Fruit fly (Drosophila melanogaster) whole organism, wandering third instar larva: ENCODE measurements around the gene CG9917.

Experiments
- Abd-B ChIP-seq: fragments of >200 bp; optimal IDR thresholded peaks from 2 replicates; lab custom pipeline; 2017; ENCODE audit warnings: missing biosample characterization, missing genetic modification characterization
- CG32264 ChIP-seq: fragments of 200-800 bp; sonication (Bioruptor generic); optimal IDR thresholded peaks from 2 replicates; lab custom pipeline; 2016; ENCODE audit warnings: missing biosample characterization, missing genetic modification characterization
- CG9705 ChIP-seq: fragments of 200-800 bp; sonication (Bioruptor generic); optimal IDR thresholded peaks from 2 replicates; lab custom pipeline; 2018; ENCODE audit warnings: missing biosample characterization, mild to moderate bottlenecking, missing genetic modification characterization
- CrebA ChIP-seq: fragments of 200-800 bp; sonication (Bioruptor generic); optimal IDR thresholded peaks from 2 replicates; lab custom pipeline; 2016; ENCODE audit warnings: missing biosample characterization, mild to moderate bottlenecking, missing genetic modification characterization, borderline replicate concordance
- Dfd ChIP-seq: fragments of >200 bp; optimal IDR thresholded peaks from 2 replicates; lab custom pipeline; 2017; ENCODE audit warnings: missing biosample characterization, missing genetic modification characterization
- Dif ChIP-seq: fragments of 200-275, 200-300 bp; sonication (Bioruptor generic); optimal IDR thresholded peaks from 2 replicates; lab custom pipeline; 2018; ENCODE audit warnings: missing biosample characterization, missing genetic modification characterization; ENCODE audit not compliant: partially characterized antibody
- GATAd ChIP-seq: sonication (Bioruptor generic); optimal IDR thresholded peaks from 2 replicates; lab custom pipeline; 2016; ENCODE audit warnings: missing biosample characterization, missing genetic modification characterization
- HLH106 ChIP-seq: fragments of 200-800 bp; optimal IDR thresholded peaks from 3 replicates; lab custom pipeline; 2019; ENCODE audit warnings: missing biosample characterization, mild to moderate bottlenecking, missing genetic modification characterization, moderate library complexity
- Hnf4 ChIP-seq: fragments of 200-800 bp; sonication (Bioruptor generic); optimal IDR thresholded peaks from 2 replicates; lab custom pipeline; 2016; ENCODE audit warnings: missing biosample characterization, mild to moderate bottlenecking, missing genetic modification characterization
- Hr78 ChIP-seq: fragments of >200 bp; optimal IDR thresholded peaks from 2 replicates; lab custom pipeline; 2017; ENCODE audit warnings: missing biosample characterization, missing genetic modification characterization
- Hr83 ChIP-seq: fragments of 200-300 bp; sonication (Bioruptor generic); optimal IDR thresholded peaks from 2 replicates; lab custom pipeline; 2016; ENCODE audit warnings: missing biosample characterization, mild to moderate bottlenecking, missing genetic modification characterization, moderate library complexity; ENCODE audit not compliant: poor library complexity, severe bottlenecking
- Jra ChIP-seq: sonication (Bioruptor generic); optimal IDR thresholded peaks from 2 replicates; lab custom pipeline; 2016; ENCODE audit warnings: missing biosample characterization, missing genetic modification characterization
- Mio ChIP-seq: sonication (Bioruptor generic); optimal IDR thresholded peaks from 2 replicates; lab custom pipeline; 2016; ENCODE audit warnings: missing biosample characterization, missing genetic modification characterization
- Myc ChIP-seq: fragments of >200 bp; optimal IDR thresholded peaks from 2 replicates; lab custom pipeline; 2017
- OdsH ChIP-seq: fragments of 200-800 bp; sonication (Bioruptor generic); optimal IDR thresholded peaks from 2 replicates; lab custom pipeline; 2016; ENCODE audit warnings: missing biosample characterization, mild to moderate bottlenecking, missing genetic modification characterization
- Rel ChIP-seq, 2 experiments: fragments of 200-800 bp; sonication (Bioruptor generic) in 1 of 2; optimal IDR thresholded peaks; 2 replicates in 1 of 2; 3 replicates in 1 of 2; lab custom pipeline; 2016 to 2019; ENCODE audit warnings: mild to moderate bottlenecking in 2 of 2, missing biosample characterization in 2 of 2, missing genetic modification characterization in 2 of 2, moderate library complexity in 1 of 2
- Sp1 ChIP-seq: fragments of 200-800 bp; sonication (Bioruptor generic); optimal IDR thresholded peaks from 3 replicates; lab custom pipeline; 2019; ENCODE audit warnings: missing biosample characterization, mild to moderate bottlenecking, missing genetic modification characterization, moderate library complexity
- Vsx2 ChIP-seq: fragments of 200-300, 225-300 bp; sonication (Bioruptor generic); optimal IDR thresholded peaks from 2 replicates; lab custom pipeline; 2018; ENCODE audit warnings: missing biosample characterization, missing genetic modification characterization; ENCODE audit not compliant: partially characterized antibody
- br ChIP-seq: fragments of 200-800 bp; sonication (Bioruptor generic); optimal IDR thresholded peaks from 2 replicates; lab custom pipeline; 2016; ENCODE audit warnings: missing biosample characterization, missing genetic modification characterization
- brk ChIP-seq: fragments of 200-800 bp; sonication (Bioruptor generic); optimal IDR thresholded peaks from 2 replicates; lab custom pipeline; 2016; ENCODE audit warnings: missing biosample characterization, mild to moderate bottlenecking, missing genetic modification characterization
- dl ChIP-seq, 2 experiments: fragments of 175-275, 200-275 bp in 1 of 2; fragments of 200-275 bp in 1 of 2; sonication (Bioruptor generic); optimal IDR thresholded peaks; lab custom pipeline; 2018; ENCODE audit warnings: mild to moderate bottlenecking in 2 of 2, missing biosample characterization in 2 of 2, missing genetic modification characterization in 2 of 2, moderate library complexity in 2 of 2; ENCODE audit not compliant: partially characterized antibody in 2 of 2, insufficient read depth in 1 of 2
- dmrt93B ChIP-seq: fragments of 200-800 bp; sonication (Bioruptor generic); optimal IDR thresholded peaks from 2 replicates; lab custom pipeline; 2018; ENCODE audit warnings: missing biosample characterization, mild to moderate bottlenecking, missing genetic modification characterization
- dsf ChIP-seq: sonication (Bioruptor generic); optimal IDR thresholded peaks from 2 replicates; lab custom pipeline; 2016; ENCODE audit warnings: missing biosample characterization, missing genetic modification characterization, borderline replicate concordance
- ey ChIP-seq: fragments of 200-800 bp; sonication (Bioruptor generic); optimal IDR thresholded peaks from 2 replicates; lab custom pipeline; 2016; ENCODE audit warnings: missing biosample characterization, missing genetic modification characterization
- foxo ChIP-seq, 2 experiments: fragments of 200-800 bp; sonication (Bioruptor generic); optimal IDR thresholded peaks; 2 replicates in 1 of 2; 3 replicates in 1 of 2; lab custom pipeline; 2016 to 2017; ENCODE audit warnings: missing biosample characterization in 2 of 2, missing genetic modification characterization in 2 of 2
- fru ChIP-seq: fragments of 200-800 bp; sonication (Bioruptor generic); optimal IDR thresholded peaks from 3 replicates; lab custom pipeline; 2016; ENCODE audit warnings: missing biosample characterization, mild to moderate bottlenecking, missing genetic modification characterization
- h ChIP-seq: fragments of 200-800 bp; sonication (Bioruptor generic); optimal IDR thresholded peaks from 3 replicates; lab custom pipeline; 2016; ENCODE audit warnings: missing biosample characterization, mild to moderate bottlenecking, missing genetic modification characterization
- jim ChIP-seq: fragments of 175-275, 200-325 bp; sonication (Bioruptor generic); optimal IDR thresholded peaks from 2 replicates; lab custom pipeline; 2016; ENCODE audit warnings: missing biosample characterization, mild to moderate bottlenecking, missing genetic modification characterization
- lola ChIP-seq: fragments of >200 bp; optimal IDR thresholded peaks from 2 replicates; lab custom pipeline; 2017; ENCODE audit warnings: missing biosample characterization, missing genetic modification characterization
- pan ChIP-seq: fragments of >200 bp; optimal IDR thresholded peaks from 2 replicates; lab custom pipeline; 2017
- psq ChIP-seq: fragments of 200-800 bp; sonication (Bioruptor generic); optimal IDR thresholded peaks from 3 replicates; lab custom pipeline; 2017; ENCODE audit warnings: missing biosample characterization, mild to moderate bottlenecking, missing genetic modification characterization, moderate library complexity
- rgr ChIP-seq: fragments of 200-800 bp; sonication (Bioruptor generic); optimal IDR thresholded peaks from 3 replicates; lab custom pipeline; 2016; ENCODE audit warnings: missing biosample characterization, mild to moderate bottlenecking, missing genetic modification characterization
- sage ChIP-seq: fragments of 200-800 bp; sonication (Bioruptor generic); optimal IDR thresholded peaks from 2 replicates; lab custom pipeline; 2016; ENCODE audit warnings: missing biosample characterization, mild to moderate bottlenecking, missing genetic modification characterization
- sv ChIP-seq: fragments of 200-800 bp; sonication (Bioruptor generic); optimal IDR thresholded peaks from 3 replicates; lab custom pipeline; 2016; ENCODE audit warnings: missing biosample characterization, missing genetic modification characterization
- tai ChIP-seq: sonication (Bioruptor generic); optimal IDR thresholded peaks from 2 replicates; lab custom pipeline; 2016; ENCODE audit warnings: missing biosample characterization, missing genetic modification characterization
- usp ChIP-seq: fragments of >200 bp; optimal IDR thresholded peaks from 2 replicates; lab custom pipeline; 2017; ENCODE audit warnings: missing biosample characterization, missing genetic modification characterization
- woc ChIP-seq: sonication (Bioruptor generic); optimal IDR thresholded peaks from 2 replicates; lab custom pipeline; 2016; ENCODE audit warnings: missing biosample characterization, mild to moderate bottlenecking, missing genetic modification characterization

CG9917 gene

DNA sequence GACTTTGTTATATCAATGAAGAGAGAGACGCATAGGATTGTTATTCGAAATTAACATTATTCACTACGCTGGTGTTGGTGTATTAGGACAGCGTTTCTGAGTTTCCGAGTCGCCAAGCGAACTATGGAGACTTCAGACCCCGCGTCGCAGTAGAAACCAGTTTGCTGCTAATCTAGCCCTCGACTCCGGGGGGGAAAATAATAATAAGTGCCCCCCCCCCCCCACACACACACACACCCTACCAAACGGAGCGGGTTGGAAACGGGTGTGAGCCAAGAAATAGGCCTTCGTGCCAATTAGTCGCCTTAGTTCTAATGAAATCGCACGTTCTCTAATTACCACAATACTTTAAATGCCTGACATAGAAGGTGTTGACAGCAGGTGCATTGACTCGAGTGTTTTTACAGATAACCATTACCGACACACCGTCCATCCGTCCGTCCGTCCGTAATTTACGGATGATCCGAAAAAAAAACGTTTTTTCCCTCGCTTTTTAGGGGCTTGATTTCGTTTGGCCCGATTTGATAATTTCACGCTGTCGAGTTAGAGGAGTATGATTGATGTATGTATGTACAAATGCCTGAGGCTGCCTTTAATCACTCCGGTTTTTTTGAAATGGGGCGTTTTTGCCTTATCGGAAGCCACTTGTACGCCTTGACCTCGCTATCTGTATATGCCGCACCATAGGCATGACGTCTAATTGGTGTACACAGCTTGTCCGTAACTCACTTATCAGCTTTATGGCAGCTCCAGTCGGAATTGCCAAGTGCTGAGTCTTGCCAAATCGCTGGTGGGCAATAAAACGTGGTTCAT lies 41.1 kb downstream of the CG9917 start:
- TF ChIP-seq dmrt93B (no peak), woc (GFP tag; lab: Kevin White, UChicago) (no peak), h (GFP tag; lab: Kevin White, UChicago) (peak; percentile 27), HLH106 (tag; lab: Kevin White, UChicago) (no peak), Rel (GFP tag; optimal IDR thresholded peaks at IDR 0.05; lab: Kevin White, UChicago) (peak; percentile 47), Rel (tag; optimal IDR thresholded peaks at IDR 0.05; lab: Kevin White, UChicago) (peak; percentile 81), CG9705 (GFP tag; lab: Kevin White, UChicago) (no peak)

DNA sequence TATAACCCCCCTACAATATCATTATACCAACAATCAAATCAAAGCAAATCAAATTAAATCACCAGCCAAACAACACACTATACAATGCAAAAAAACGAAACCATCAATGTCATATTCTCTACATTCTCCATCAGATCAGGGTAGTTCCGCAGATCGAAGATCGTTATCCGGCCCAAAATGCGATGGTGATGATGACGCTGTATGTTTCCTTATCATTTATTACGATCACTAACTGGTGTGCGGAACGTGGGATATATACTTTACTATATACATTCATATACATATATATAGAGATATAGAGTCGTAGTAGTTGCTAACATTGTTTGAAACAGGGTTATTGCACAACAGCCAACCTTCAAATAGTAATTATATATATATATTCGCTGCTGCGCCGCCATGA lies 41.7 kb downstream of the CG9917 start:
- no peak for TF ChIP-seq dmrt93B
- no peak for TF ChIP-seq Abd-B (GFP tag; lab: Kevin White, UChicago)
- no peak for TF ChIP-seq OdsH (GFP tag; lab: Kevin White, UChicago)
- TF ChIP-seq foxo (GFP tag; optimal IDR thresholded peaks at IDR 0.05; lab: Kevin White, UChicago): no peak
- no peak for TF ChIP-seq pan (lab: Kevin White, UChicago)
- no peak for TF ChIP-seq dl (GFP tag; optimal IDR thresholded peaks at IDR 0.05; lab: Kevin White, UChicago; ENCODE audit: insufficient read depth in 1 of 2, partially characterized antibody in 2 of 2)
- TF ChIP-seq psq (GFP tag; lab: Kevin White, UChicago): no peak
- TF ChIP-seq sage (GFP tag; lab: Kevin White, UChicago): no peak
- TF ChIP-seq ey (GFP tag; lab: Kevin White, UChicago): no peak
- TF ChIP-seq CG32264 (GFP tag; lab: Kevin White, UChicago): no peak
- TF ChIP-seq rgr: no peak
- no peak for TF ChIP-seq CG9705 (GFP tag; lab: Kevin White, UChicago)
- no peak for TF ChIP-seq jim (GFP tag; lab: Kevin White, UChicago)
- no peak for TF ChIP-seq fru (GFP tag; lab: Kevin White, UChicago)

dm6 chrX:16279340-16279941 lies 43.6 kb downstream of the CG9917 start:
- TF ChIP-seq Dfd (GFP tag; lab: Kevin White, UChicago): no peak
- peak; percentile 86 for TF ChIP-seq br (GFP tag; lab: Kevin White, UChicago)
- no peak for TF ChIP-seq Abd-B (GFP tag; lab: Kevin White, UChicago)
- peak; percentile 73 for TF ChIP-seq CG32264 (GFP tag; lab: Kevin White, UChicago)
- no peak for TF ChIP-seq Hr78 (GFP tag; lab: Kevin White, UChicago)
- TF ChIP-seq Hr83: peak; percentile 65
- TF ChIP-seq CG9705 (GFP tag; lab: Kevin White, UChicago): peak; percentile 82
- peak in 1 of 2 experiments; percentile 97 for TF ChIP-seq foxo (GFP tag; optimal IDR thresholded peaks at IDR 0.05; lab: Kevin White, UChicago)
- TF ChIP-seq Sp1 (GFP tag; lab: Kevin White, UChicago): peak; percentile 86
- peak; percentile 82 for TF ChIP-seq OdsH (GFP tag; lab: Kevin White, UChicago)
- peak; percentile 89 for TF ChIP-seq rgr
- TF ChIP-seq Hnf4 (GFP tag; lab: Kevin White, UChicago): peak; percentile 88
- peak; percentile 91 for TF ChIP-seq ey (GFP tag; lab: Kevin White, UChicago)
- TF ChIP-seq psq (GFP tag; lab: Kevin White, UChicago): peak; percentile 67
- peak; percentile 61 for TF ChIP-seq sage (GFP tag; lab: Kevin White, UChicago)
- peak; percentile 93 for TF ChIP-seq HLH106 (tag; lab: Kevin White, UChicago)
- no peak for TF ChIP-seq Dif
- no peak for TF ChIP-seq GATAd (GFP tag; lab: Kevin White, UChicago)
- TF ChIP-seq sv (GFP tag; lab: Kevin White, UChicago): peak; percentile 68
- TF ChIP-seq CrebA (GFP tag; lab: Kevin White, UChicago): no peak
- no peak for TF ChIP-seq lola (GFP tag; lab: Kevin White, UChicago)
- no peak for TF ChIP-seq Myc (lab: Kevin White, UChicago)
- TF ChIP-seq Jra: peak; percentile 66
- no peak for TF ChIP-seq brk (GFP tag; lab: Kevin White, UChicago)
- peak; percentile 48 for TF ChIP-seq woc (GFP tag; lab: Kevin White, UChicago)
- TF ChIP-seq dl (GFP tag; optimal IDR thresholded peaks at IDR 0.05; lab: Kevin White, UChicago; ENCODE audit: insufficient read depth in 1 of 2, partially characterized antibody in 2 of 2): no peak
- no peak for TF ChIP-seq dsf (GFP tag; lab: Kevin White, UChicago)
- no peak for TF ChIP-seq Vsx2
- TF ChIP-seq dmrt93B: peak; percentile 92
- no peak for TF ChIP-seq usp
- TF ChIP-seq Mio (GFP tag; lab: Kevin White, UChicago): peak; percentile 69
- no peak for TF ChIP-seq Rel (GFP tag; optimal IDR thresholded peaks at IDR 0.05; lab: Kevin White, UChicago)
- peak; percentile 89 for TF ChIP-seq Rel (tag; optimal IDR thresholded peaks at IDR 0.05; lab: Kevin White, UChicago)
- TF ChIP-seq pan (lab: Kevin White, UChicago): no peak
- peak; percentile 8 for TF ChIP-seq jim (GFP tag; lab: Kevin White, UChicago)
- TF ChIP-seq fru (GFP tag; lab: Kevin White, UChicago): peak; percentile 94
- peak; percentile 85 for TF ChIP-seq tai (GFP tag; lab: Kevin White, UChicago)
- TF ChIP-seq h (GFP tag; lab: Kevin White, UChicago): peak; percentile 92
